Fruit fly (Drosophila melanogaster): ENCODE measurements around the gene CG15449.

The CG15449 gene

dm6 chrX:21073641-21074328, 33.4 kb upstream of the CG15449 start (continued):
- TF ChIP-seq CG8632 (GFP tag; optimal IDR thresholded peaks at IDR 0.05) (peak; percentile 47), lz (GFP tag; optimal IDR thresholded peaks at IDR 0.05) (peak; percentile 63), CG9139 (GFP tag; optimal IDR thresholded peaks at IDR 0.05) (no peak), esn (GFP tag; optimal IDR thresholded peaks at IDR 0.05) (peak; percentile 55), CG4318 (GFP tag; optimal IDR thresholded peaks at IDR 0.05) (peak; percentile 75), Sox15 (GFP tag; optimal IDR thresholded peaks at IDR 0.05) (peak; percentile 17), CG32006 (GFP tag; optimal IDR thresholded peaks at IDR 0.05) (peak; percentile 89), CG1621 (tag; optimal IDR thresholded peaks at IDR 0.05) (no peak), ss (GFP tag; optimal IDR thresholded peaks at IDR 0.05) (no peak), CG8119 (GFP tag; IDR thresholded peaks at IDR 0.05) (peak; percentile 73), CG11294 (GFP tag; IDR thresholded peaks at IDR 0.05) (no peak), Met (GFP tag; optimal IDR thresholded peaks at IDR 0.05) (peak; percentile 64), CG7368 (GFP tag; optimal IDR thresholded peaks at IDR 0.05) (peak; percentile 8), fd59A (GFP tag; optimal IDR thresholded peaks at IDR 0.05) (peak; percentile 37), Ets21C (GFP tag; optimal IDR thresholded peaks at IDR 0.05) (peak; percentile 53), CG11902 (GFP tag; optimal IDR thresholded peaks at IDR 0.05) (no peak), Blimp-1 (GFP tag; optimal IDR thresholded peaks at IDR 0.05) (no peak), CG10669 (GFP tag; optimal IDR thresholded peaks at IDR 0.05) (peak; percentile 47), CG6808 (GFP tag; optimal IDR thresholded peaks at IDR 0.05) (no peak), Eip93F (GFP tag; optimal IDR thresholded peaks at IDR 0.05) (no peak), CG34406 (GFP tag; optimal IDR thresholded peaks at IDR 0.05) (peak; percentile 49), CG6792 (GFP tag; optimal IDR thresholded peaks at IDR 0.05) (peak; percentile 47)

DNA sequence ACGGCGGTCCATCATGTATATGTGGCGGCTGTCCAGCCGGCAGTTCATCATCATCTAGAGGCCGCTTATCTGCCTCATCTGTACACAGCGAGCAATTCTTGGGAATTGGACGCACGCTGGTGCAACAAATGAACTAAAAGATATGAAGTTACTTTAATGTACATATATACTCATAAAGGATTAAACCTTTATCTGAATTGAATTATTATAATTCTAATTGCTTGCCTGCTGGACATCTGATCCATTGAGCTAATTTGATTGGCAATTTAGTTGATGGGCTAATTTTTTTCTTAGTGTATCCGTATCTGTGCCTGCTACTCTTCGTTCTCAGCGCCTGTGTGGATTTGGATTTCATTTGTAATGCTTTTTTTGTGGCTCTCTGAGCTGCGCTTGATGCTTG, 32.5 kb upstream of the CG15449 start:
- TF ChIP-seq vri (GFP tag; optimal IDR thresholded peaks at IDR 0.05): peak; percentile 75
- TF ChIP-seq pdm3 (GFP tag; optimal IDR thresholded peaks at IDR 0.05): peak; percentile 90
- TF ChIP-seq CG6163 (GFP tag; IDR thresholded peaks at IDR 0.05): peak; percentile 89
- peak; percentile 84 for TF ChIP-seq spab (GFP tag; optimal IDR thresholded peaks at IDR 0.05)
- TF ChIP-seq CG6276 (GFP tag; optimal IDR thresholded peaks at IDR 0.05): peak; percentile 91
- peak; percentile 77 for TF ChIP-seq CG4318 (GFP tag; optimal IDR thresholded peaks at IDR 0.05)
- peak; percentile 86 to 89 for TF ChIP-seq ss (GFP tag; optimal IDR thresholded peaks at IDR 0.05)
- peak; percentile 81 for TF ChIP-seq CG16779 (tag; optimal IDR thresholded peaks at IDR 0.05)
- TF ChIP-seq CG3032 (tag; optimal IDR thresholded peaks at IDR 0.05): peak; percentile 87
- TF ChIP-seq Hr38 (GFP tag; optimal IDR thresholded peaks at IDR 0.05): no peak
- TF ChIP-seq Eip78C (GFP tag): peak; percentile 97
- TF ChIP-seq fd59A (GFP tag; optimal IDR thresholded peaks at IDR 0.05): peak; percentile 85
- TF ChIP-seq CG10631 (GFP tag; optimal IDR thresholded peaks at IDR 0.05): peak; percentile 88
- TF ChIP-seq Sox15 (GFP tag; optimal IDR thresholded peaks at IDR 0.05): peak; percentile 62
- peak; percentile 17 for TF ChIP-seq Eip93F (GFP tag; optimal IDR thresholded peaks at IDR 0.05)
- peak; percentile 64 for TF ChIP-seq CG6854 (GFP tag; optimal IDR thresholded peaks at IDR 0.05)
- TF ChIP-seq CG9139 (GFP tag; optimal IDR thresholded peaks at IDR 0.05): peak; percentile 76
- peak; percentile 89 for TF ChIP-seq net (GFP tag; optimal IDR thresholded peaks at IDR 0.05)
- peak; percentile 94 for TF ChIP-seq CG32006 (GFP tag; optimal IDR thresholded peaks at IDR 0.05)
- TF ChIP-seq dac (GFP tag; optimal IDR thresholded peaks at IDR 0.05): peak; percentile 82
- peak; percentile 86 for TF ChIP-seq CG10669 (GFP tag; optimal IDR thresholded peaks at IDR 0.05)
- TF ChIP-seq svp (GFP tag): peak; percentile 96
- peak; percentile 80 for TF ChIP-seq CG7368 (GFP tag; optimal IDR thresholded peaks at IDR 0.05)
- TF ChIP-seq OdsH (GFP tag; optimal IDR thresholded peaks at IDR 0.05): peak; percentile 88
- TF ChIP-seq Met (GFP tag; optimal IDR thresholded peaks at IDR 0.05): peak; percentile 85
- peak; percentile 26 for TF ChIP-seq fd85E (GFP tag; optimal IDR thresholded peaks at IDR 0.05)
- TF ChIP-seq CG6792 (GFP tag; optimal IDR thresholded peaks at IDR 0.05): peak; percentile 86
- peak; percentile 82 for TF ChIP-seq CG11762 (GFP tag; optimal IDR thresholded peaks at IDR 0.05; ENCODE audit: insufficient read depth)
- peak; percentile 89 for TF ChIP-seq Eip75B (GFP tag; optimal IDR thresholded peaks at IDR 0.05)
- peak; percentile 87 for TF ChIP-seq acj6 (GFP tag; optimal IDR thresholded peaks at IDR 0.05)
- peak; percentile 86 for TF ChIP-seq Gug (GFP tag; IDR thresholded peaks at IDR 0.05)
- TF ChIP-seq Lpt (GFP tag; optimal IDR thresholded peaks at IDR 0.05): peak; percentile 90
- TF ChIP-seq eg (GFP tag; IDR thresholded peaks at IDR 0.05): peak; percentile 90
- peak; percentile 83 for TF ChIP-seq CG1621 (tag; optimal IDR thresholded peaks at IDR 0.05)
- peak; percentile 89 for TF ChIP-seq esn (GFP tag; optimal IDR thresholded peaks at IDR 0.05)
- TF ChIP-seq Smox (GFP tag; optimal IDR thresholded peaks at IDR 0.05): peak; percentile 84
- peak; percentile 89 for TF ChIP-seq Hr4 (GFP tag; optimal IDR thresholded peaks at IDR 0.05)
- peak; percentile 62 for TF ChIP-seq CG11902 (GFP tag; optimal IDR thresholded peaks at IDR 0.05)
- peak; percentile 87 for TF ChIP-seq CG3919 (GFP tag; optimal IDR thresholded peaks at IDR 0.05)
- TF ChIP-seq CG6808 (GFP tag; optimal IDR thresholded peaks at IDR 0.05): peak; percentile 90
